Fruit fly (Drosophila melanogaster) ovary, adult (tissue): ENCODE data around the gene Klp67A.
A peak's percentile ranks its signal among the peaks of the same experiment; 100 is the strongest.

ENCODE experiments used
- CG17801 ChIP-seq: fragments of 200-800 bp; optimal IDR thresholded peaks from 2 replicates; lab custom pipeline; 2019; ENCODE audit warnings: missing biosample characterization, mild to moderate bottlenecking, missing genetic modification characterization, moderate library complexity; ENCODE audit not compliant: partially characterized antibody

Klp67A gene

DNA sequence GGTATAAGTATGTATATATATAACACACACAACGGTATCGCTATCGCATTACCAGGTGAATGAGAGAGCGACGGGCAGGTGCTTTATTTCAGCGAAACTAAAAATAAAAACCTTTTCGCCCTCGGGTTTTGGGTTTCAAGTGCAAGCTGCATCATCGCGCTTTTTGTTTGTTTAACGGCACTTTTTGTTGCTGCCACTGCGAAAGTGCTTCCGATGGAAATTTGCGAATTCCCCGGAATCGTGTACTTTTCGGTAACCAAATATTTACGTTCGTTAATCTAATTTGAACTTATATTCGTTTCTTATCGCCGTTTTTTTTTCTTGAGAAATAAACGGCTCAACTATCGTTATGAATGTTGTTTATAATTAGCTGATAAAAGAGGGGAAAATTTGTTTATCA is 29.2 kb upstream of the Klp67A start:
- TF ChIP-seq CG17801 (GFP tag; lab: Kevin White, UChicago) = peak; percentile 11

DNA sequence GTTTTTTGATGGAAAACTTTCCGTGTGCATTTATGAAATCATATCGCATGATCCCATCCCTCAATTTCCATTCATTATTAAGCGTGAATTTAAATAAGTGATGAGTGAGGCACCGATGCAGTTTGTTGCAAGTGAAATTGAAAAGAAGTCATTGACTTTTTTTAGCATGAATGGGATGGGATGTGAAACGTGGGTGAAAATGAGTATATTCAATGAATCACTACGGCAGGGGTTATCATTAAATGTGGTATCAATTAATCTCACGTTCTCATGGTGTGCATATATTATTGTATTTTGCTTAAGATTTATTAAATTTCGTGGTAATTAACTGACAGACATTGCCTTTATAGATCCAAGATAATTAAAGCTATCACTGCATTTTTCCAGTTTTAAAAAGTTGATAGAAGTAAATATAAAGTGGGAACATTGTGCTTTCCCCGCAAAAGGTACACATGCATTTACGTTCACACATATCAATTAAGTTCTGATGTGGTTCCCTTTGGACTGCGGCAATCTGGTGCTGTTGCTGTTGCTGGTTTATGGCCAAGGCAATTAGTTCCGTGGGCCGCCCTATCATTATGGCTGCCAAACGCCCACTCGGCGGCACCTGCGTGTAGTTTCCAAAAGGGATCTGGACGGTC is 24.6 kb upstream of the Klp67A start:
- no peak for TF ChIP-seq CG17801 (GFP tag; lab: Kevin White, UChicago)

DNA sequence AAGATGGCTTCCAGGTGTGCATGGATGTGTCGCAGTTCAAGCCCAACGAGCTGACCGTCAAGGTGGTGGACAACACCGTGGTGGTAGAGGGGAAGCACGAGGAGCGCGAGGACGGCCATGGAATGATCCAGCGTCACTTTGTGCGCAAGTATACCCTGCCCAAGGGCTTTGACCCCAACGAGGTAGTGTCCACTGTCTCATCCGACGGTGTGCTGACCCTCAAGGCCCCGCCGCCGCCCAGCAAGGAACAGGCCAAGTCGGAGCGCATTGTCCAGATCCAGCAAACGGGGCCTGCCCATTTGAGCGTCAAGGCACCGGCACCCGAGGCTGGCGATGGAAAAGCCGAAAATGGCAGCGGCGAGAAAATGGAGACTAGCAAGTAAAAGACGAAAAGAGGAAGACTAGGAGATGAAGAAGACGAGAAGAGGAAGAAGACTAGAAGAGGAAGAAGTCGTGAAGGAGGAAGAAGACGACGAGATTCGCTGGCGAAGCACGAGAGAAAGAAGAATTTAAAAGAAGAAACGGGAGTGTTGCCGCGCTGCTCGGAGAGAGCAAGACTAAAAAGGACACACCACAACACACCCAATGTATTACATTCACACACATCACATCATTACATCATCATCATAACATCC is 17.7 kb upstream of the Klp67A start:
- TF ChIP-seq CG17801 (GFP tag; lab: Kevin White, UChicago) = no peak

DNA sequence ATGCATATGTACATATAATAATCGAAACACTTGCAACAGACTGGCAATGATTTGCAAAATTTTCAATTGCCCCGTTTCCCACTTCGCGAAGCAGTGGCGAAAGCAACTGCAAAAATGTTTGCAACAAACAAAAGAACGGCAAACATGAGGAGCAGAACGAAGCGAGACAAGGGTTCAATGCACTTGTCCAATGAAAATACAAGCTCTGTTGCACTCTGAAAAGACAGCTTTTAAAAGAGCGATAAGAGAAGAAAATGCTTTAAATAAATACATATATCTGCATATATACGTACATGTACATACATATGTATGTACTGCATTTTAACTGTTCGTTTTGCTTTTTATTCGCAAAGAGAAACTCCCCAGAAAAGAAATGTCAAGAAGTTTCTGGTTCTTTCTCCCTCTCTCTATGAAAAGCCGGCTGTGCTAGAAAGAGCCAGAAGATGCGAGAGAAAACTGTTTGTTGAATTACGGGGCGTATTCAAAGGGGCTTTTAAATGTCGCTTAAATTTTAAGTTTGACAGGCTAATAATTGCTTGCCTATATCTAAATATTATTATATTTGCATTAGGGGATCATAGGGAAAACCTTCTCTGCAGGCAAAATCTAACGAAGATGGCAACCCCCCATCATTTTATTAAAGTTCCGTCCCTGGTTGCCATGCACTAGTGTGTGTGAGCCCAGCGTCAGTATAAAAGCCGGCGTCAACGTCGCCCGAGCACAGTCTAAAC is 16.7 kb upstream of the Klp67A start, which contains the start of gene Hsp27:
TSS of gene Hsp27 (plus strand) at position 719 of the 731 bp plus-strand sequence.
- TF ChIP-seq CG17801 (GFP tag; lab: Kevin White, UChicago) = peak; percentile 99

DNA sequence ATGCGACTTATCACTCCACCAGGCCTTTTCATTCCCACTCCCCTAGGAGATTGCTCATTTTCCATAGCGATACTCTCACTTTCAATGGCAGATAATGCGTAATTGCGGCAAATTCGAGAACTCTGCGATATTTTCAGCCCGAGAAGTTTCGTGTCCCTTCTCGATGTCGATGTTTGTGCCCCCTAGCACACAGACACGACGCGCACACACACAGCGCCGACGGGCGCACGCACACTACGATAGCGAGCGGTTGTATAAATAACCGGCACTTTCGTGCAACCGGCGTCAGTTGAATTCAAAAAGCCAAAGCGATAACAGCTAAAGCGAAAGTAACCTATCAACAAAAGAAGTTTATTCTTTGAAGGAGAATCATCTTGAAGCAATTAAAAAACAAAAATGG is 14.8 kb upstream of the Klp67A start, which contains the start of gene Hsp23:
TSS of gene Hsp23 (plus strand) at position 281 of the 400 bp plus-strand sequence.
- no peak for TF ChIP-seq CG17801 (GFP tag; lab: Kevin White, UChicago)

DNA sequence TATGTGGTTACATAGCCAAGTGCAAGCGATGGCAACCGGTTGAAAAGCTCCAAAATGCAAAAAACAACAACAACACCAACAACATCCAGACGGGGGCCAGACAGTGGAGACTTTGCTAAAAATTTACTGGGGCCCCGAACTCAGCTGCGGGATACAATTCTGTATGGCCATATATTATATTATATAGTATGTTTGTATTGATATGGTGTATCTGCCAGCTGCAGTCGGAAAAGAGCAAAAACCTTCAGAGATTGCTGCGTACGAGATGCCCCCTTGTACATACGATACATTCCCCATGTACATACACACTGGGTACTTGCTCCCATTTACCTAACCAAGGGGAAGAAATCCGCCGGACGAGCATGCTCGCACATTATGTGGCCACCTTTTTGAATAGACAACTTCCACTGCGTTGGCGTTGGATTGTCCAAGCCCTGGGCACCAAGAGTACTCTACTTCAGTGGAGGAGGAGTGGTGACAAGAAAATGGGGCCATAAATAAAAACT is 13.6 kb upstream of the Klp67A start:
- TF ChIP-seq CG17801 (GFP tag; lab: Kevin White, UChicago) = no peak

DNA sequence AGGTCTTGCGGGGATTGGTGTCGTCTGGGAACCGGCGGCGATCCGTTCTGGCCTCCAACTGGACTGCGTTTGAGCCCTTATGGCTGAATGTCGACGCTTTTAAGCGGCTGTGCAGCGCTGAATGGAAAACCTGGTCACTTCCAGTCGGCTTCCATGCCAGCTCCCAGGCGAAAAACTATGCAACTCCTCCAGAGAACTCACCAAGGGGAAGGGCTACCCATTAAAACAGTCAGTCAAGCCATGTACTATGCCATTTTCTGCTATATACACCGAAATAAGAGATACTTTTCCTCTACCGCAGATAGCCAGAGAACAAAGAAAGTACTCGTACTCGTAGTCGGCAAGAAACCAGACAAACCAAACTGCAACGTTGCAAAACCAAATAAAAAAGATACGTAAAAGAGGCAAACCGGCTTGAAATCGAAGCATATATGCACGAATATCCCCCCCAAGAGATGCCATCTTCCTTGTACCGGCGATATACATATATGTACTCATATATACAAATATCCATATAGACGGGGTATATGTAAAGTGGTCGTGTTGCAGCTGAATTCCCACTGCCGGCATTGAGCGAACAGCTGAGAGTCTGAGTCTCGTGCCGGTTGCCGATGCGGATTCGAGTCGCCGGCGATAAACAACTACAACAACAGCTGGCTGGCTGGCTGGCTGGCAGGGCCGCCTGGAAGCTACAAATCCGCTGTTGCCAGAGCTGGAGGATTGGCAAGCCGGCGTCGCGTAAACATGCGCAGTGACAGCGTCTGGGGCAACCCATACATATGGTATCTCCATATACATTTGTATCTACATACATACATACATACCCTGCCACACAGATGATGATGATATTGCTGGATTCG is 12.9 kb upstream of the Klp67A start, which contains the start of gene Hsp67Ba:
TSS of gene Hsp67Ba (minus strand) at position 51 of the 860 bp plus-strand sequence.
- no peak for TF ChIP-seq CG17801 (GFP tag; lab: Kevin White, UChicago)

DNA sequence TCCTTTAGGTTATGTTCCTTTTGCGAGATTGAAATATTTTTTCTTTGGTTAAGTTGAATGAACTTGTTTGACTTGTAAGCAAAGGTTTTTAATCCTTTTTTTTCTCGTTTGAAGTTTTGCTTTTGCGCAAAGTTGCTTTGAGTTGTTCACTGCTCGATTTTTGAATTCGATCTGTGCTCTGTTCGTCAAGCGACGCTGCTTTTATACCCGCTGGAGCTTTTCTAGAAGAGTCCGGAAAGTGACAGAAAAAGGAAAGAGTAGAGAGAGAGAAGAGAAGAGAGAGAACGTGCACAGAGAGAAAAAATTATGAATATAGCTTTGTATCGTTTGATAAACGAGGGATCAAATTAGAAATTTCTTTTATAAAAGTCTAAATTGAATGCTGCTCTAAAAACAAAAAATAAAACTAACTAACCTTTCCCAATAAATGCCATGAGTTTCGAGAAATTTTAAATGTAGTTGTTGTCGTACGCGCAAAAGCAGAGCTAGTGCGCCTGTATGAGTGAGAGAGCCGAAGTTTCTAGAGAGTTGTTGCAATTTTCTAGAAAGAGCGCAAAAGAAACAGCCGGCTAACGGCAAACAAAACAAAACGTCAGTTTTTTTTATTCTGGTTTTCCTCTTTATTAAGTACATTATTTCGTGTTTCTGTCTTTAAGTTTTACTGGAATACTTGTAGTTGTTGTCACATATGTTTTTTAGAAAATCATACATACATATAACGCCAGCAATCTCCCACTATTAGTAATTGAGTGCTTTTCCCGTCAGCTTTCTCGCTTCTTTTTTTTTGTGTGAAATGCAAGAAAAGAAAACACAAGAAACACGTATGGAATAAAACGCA is 10.6 kb upstream of the Klp67A start, which contains the start of gene Hsp26:
TSS of gene Hsp26 (minus strand) at position 230 of the 838 bp plus-strand sequence.
- peak; percentile 90 for TF ChIP-seq CG17801 (GFP tag; lab: Kevin White, UChicago)

DNA sequence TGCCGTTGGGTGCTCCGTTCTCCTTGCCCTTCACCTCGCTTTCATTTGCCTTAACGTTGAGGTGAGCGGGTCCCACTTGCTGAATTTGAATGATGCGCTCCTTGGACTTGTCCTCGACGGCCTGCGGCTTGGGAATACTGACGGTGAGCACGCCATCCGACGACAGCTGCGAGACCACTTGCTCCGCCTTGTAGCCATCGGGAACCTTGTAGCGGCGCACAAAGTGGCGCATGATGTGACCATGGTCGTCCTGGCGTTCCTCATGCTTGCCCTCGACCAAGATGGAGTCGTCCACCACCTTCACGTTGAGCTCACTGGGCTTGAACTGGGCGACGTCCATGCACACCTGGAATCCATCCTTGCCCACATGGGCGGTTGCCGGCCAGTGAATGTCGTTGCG is 9.7 kb upstream of the Klp67A start:
- TF ChIP-seq CG17801 (GFP tag; lab: Kevin White, UChicago) = no peak

DNA sequence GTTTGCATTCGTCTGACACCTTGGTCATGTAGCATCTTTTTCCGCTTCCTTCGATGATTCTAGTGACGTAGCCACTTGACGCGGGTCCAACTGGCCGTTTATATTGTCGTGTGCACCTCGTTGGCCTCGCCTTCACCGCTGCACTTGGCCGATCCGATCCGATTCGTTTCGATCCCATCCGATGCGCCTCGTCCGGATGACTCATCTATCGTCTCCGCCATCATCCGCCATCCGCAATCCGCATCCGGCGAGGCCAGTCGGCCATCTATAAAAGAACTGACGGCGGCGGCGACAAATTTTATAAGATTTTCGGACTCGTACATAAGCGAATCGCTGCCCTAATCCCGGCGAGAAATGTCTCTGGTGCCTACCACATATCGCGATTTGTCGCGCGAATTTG is 8.3 kb upstream of the Klp67A start, which contains the start of gene CG4461:
TSS of gene CG4461 (plus strand) at position 301 of the 400 bp plus-strand sequence.
- no peak for TF ChIP-seq CG17801 (GFP tag; lab: Kevin White, UChicago)

DNA sequence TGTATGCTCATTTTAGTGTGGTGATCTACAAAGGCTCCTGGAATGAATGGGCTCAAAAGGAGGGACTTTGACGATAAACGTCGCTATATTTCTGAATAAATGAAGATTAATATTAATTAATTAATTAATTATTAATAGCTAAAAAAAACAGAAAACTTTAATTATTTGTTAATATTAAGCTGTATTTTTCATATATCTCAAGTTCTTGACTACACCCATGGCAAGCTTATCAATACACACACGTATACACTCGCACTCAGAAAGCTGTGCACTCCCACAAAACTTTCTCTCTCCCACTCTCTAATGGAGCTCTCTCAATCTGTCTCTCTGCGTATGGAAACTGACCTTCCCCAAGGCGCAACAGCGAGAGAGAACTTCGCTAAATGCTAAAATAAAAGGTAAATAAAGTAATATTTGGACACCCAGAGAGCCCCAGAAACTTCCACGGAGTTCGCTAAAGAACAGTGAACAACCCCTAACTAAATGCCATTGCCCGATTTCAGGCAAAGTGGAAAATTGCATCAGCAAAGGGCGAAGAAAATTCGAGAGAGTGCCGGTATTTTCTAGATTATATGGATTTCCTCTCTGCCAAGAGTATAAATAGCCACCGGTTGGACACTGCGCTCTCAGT is 6.6 kb upstream of the Klp67A start:
- TF ChIP-seq CG17801 (GFP tag; lab: Kevin White, UChicago) = no peak

DNA sequence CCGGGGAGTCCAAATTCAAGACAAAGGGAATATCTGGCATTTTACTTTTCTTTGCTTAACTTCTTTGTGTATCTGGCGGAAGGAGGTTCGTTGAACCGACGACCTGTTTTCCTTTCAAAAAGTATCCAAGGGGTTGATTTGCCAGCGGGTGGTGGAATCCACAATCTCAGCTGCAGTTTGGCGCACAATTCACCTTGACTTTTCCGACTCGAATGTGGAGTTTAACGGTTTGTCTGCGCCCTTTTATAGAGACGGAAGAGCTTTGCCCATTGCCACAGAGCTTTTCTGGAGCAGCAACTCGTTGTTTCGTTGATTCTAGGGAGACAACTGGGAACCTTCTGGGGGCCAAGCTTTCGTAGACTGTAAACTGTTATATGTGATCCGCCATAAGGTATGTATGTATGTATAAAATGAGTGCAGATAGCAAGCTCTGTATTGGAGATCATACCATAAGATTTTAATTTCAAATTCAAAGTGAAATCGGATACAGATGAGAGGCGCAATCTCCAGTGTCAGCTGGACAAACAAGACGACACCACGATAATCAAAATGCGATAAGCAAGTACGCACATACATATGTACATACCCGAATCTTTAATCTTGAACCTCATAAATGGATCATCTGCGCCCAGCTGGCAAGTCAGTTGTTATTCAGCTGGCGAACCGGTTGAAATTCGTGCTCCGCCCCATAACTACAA is 5.6 kb upstream of the Klp67A start, which contains the start of the genes Hsp67Bc, CG4456 and Hsp22:
TSS of gene Hsp67Bc (minus strand) at position 220 of the 698 bp plus-strand sequence.
TSS of gene CG4456 (plus strand) at position 445 of the 698 bp plus-strand sequence.
TSS of gene Hsp22 (plus strand) at position 654 of the 698 bp plus-strand sequence.
- TF ChIP-seq CG17801 (GFP tag; lab: Kevin White, UChicago) = no peak
